Fruit fly (Drosophila melanogaster) Kc167 (cell line): ENCODE data around the gene mex1.

Source experiments
- Sin3A ChIP-seq: fragments of >200 bp; optimal IDR thresholded peaks from 2 replicates; lab custom pipeline; 2018; ENCODE audit warnings: missing external identifiers
- h ChIP-seq: fragments of >200 bp; optimal IDR thresholded peaks from 3 replicates; lab custom pipeline; 2018; ENCODE audit warnings: missing external identifiers
- insv ChIP-seq: fragments of >200 bp; optimal IDR thresholded peaks from 3 replicates; lab custom pipeline; 2018; ENCODE audit warnings: missing external identifiers
- psq ChIP-seq: fragments of >200 bp; optimal IDR thresholded peaks from 2 replicates; lab custom pipeline; 2017; ENCODE audit warnings: missing external identifiers
- ttk ChIP-seq: sonication (Bioruptor generic); optimal IDR thresholded peaks from 2 replicates; lab custom pipeline; 2017; ENCODE audit warnings: missing external identifiers

- TF ChIP-seq ttk (no peak), h (lab: Kevin White, UChicago) (no peak), Sin3A (lab: Kevin White, UChicago) (no peak), insv (lab: Kevin White, UChicago) (no peak), psq (lab: Kevin White, UChicago) (no peak)
Measured at dm6 chr3L:15566484-15566955, 47.1 kb upstream of the mex1 start.
